Worm (Caenorhabditis elegans): Measurements from ENCODE around the gene C40H1.7.

DNA sequence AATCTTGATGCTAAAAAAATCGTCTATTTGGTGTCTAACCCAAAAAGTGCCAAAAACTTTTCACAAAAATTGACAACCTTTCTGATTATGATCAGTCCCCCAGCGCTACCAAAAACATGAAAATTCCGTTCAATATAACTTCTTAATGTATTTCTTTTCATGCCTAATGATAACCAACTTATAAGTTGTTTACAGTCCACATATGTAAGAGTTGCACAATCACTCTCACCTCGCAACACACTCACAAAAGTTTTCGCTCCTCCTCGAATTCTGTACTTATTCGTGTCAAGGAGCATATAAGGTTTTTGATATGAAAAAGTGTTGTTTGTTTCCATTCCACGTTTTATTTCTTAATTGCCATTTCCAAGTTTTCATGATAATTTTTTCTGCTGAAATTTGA, 36.3 kb upstream of the C40H1.7 start:
- TF ChIP-seq ama-1 (optimal IDR thresholded peaks at IDR 0.05) (no peak), fax-1 (tag; optimal IDR thresholded peaks at IDR 0.05) (no peak), ceh-18 (tag; optimal IDR thresholded peaks at IDR 0.05) (no peak), ceh-9 (tag; optimal IDR thresholded peaks at IDR 0.05) (no peak), pros-1 (tag; optimal IDR thresholded peaks at IDR 0.05) (no peak), C38D4.7 (GFP tag; optimal IDR thresholded peaks at IDR 0.05) (no peak), nhr-11 (tag; optimal IDR thresholded peaks at IDR 0.05) (no peak), madf-2 (tag; optimal IDR thresholded peaks at IDR 0.05) (no peak), unc-86 (tag; optimal IDR thresholded peaks at IDR 0.05) (no peak), pha-4 (tag; optimal IDR thresholded peaks at IDR 0.05) (no peak), ceh-19 (GFP tag; optimal IDR thresholded peaks at IDR 0.05) (no peak)

Data from whole organism, late embryonic.